Worm (Caenorhabditis elegans) whole organism, L2 larva: Measurements from ENCODE around the gene col-126.
A peak's percentile ranks its signal among the peaks of the same experiment; 100 is the strongest.
"Not testable (repeated sequence)": the region's sequence is repeated elsewhere in the genome, so short reads cannot be mapped to it uniquely, and the experiment has no call there.

Experiments used
- C34F6.9 ChIP-seq: fragments of 150-350 bp; optimal IDR thresholded peaks from 2 replicates; lab custom pipeline; 2014; ENCODE audit warnings: missing biosample characterization, missing genetic modification characterization
- R02D3.7 ChIP-seq: fragments of 150-350 bp; optimal IDR thresholded peaks from 2 replicates; lab custom pipeline; 2014; ENCODE audit warnings: missing biosample characterization, missing genetic modification characterization
- Y55F3AM.14 ChIP-seq: fragments of 200-800 bp; sonication (Bioruptor generic); optimal IDR thresholded peaks from 2 replicates; lab custom pipeline; 2018; ENCODE audit warnings: mild to moderate bottlenecking, missing genetic modification characterization, missing compliant biosample characterization
- alr-1 ChIP-seq: fragments of 150-350 bp; optimal IDR thresholded peaks from 2 replicates; lab custom pipeline; 2014; ENCODE audit warnings: missing biosample characterization, missing genetic modification characterization
- aly-2 ChIP-seq: fragments of 150-350 bp; optimal IDR thresholded peaks from 2 replicates; lab custom pipeline; 2014; ENCODE audit warnings: missing biosample characterization, missing genetic modification characterization
- ama-1 ChIP-seq: fragments of 150-350 bp; optimal IDR thresholded peaks from 2 replicates; lab custom pipeline; 2018; ENCODE audit warnings: inconsistent platforms
- blmp-1 ChIP-seq: sonication (generic microtip); optimal IDR thresholded peaks from 2 replicates; lab custom pipeline; 2017; ENCODE audit warnings: missing genetic modification characterization, mild to moderate bottlenecking, missing compliant biosample characterization, antibody characterized with exemption, moderate library complexity; ENCODE audit not compliant: insufficient read depth
- ceh-16 ChIP-seq: fragments of 150-350 bp; optimal IDR thresholded peaks from 2 replicates; lab custom pipeline; 2014; ENCODE audit warnings: missing biosample characterization, missing genetic modification characterization
- crh-2 ChIP-seq: sonication (generic microtip); optimal IDR thresholded peaks from 2 replicates; lab custom pipeline; 2017; ENCODE audit warnings: missing biosample characterization, missing genetic modification characterization
- dmd-4 ChIP-seq: sonication (generic microtip); optimal IDR thresholded peaks from 2 replicates; lab custom pipeline; 2017; ENCODE audit warnings: missing biosample characterization, missing genetic modification characterization
- egl-27 ChIP-seq: sonication (generic microtip); optimal IDR thresholded peaks from 3 replicates; lab custom pipeline; 2017; ENCODE audit warnings: missing biosample characterization, missing genetic modification reagents, missing genetic modification characterization
- elt-3 ChIP-seq: sonication (generic microtip); optimal IDR thresholded peaks from 2 replicates; lab custom pipeline; 2017; ENCODE audit warnings: missing biosample characterization, missing genetic modification characterization
- fos-1 ChIP-seq: fragments of 150-350 bp; optimal IDR thresholded peaks from 2 replicates; lab custom pipeline; 2014; ENCODE audit warnings: missing biosample characterization, missing genetic modification characterization
- gmeb-1 ChIP-seq: fragments of 150-350 bp; optimal IDR thresholded peaks from 2 replicates; lab custom pipeline; 2014; ENCODE audit warnings: missing biosample characterization, missing genetic modification characterization
- lin-11 ChIP-seq: fragments of 150-350 bp; sonication (generic microtip); optimal IDR thresholded peaks from 2 replicates; lab custom pipeline; 2014; ENCODE audit warnings: missing biosample characterization, missing genetic modification characterization, inconsistent platforms, mixed read lengths
- lin-13 ChIP-seq: fragments of 150-350 bp; optimal IDR thresholded peaks from 2 replicates; lab custom pipeline; 2014; ENCODE audit warnings: missing biosample characterization, missing genetic modification reagents, missing genetic modification characterization
- lin-39 ChIP-seq: fragments of 150-350 bp; optimal IDR thresholded peaks from 2 replicates; lab custom pipeline; 2014; ENCODE audit warnings: missing biosample characterization, missing genetic modification reagents, missing genetic modification characterization
- lsy-2 ChIP-seq, 2 experiments: fragments of 150-350 bp in 1 of 2; sonication (generic microtip) in 1 of 2; optimal IDR thresholded peaks; 2 replicates each; lab custom pipeline; 2014 to 2017; ENCODE audit warnings: missing biosample characterization in 2 of 2, missing genetic modification characterization in 2 of 2
- mab-5 ChIP-seq: fragments of 150-350 bp; optimal IDR thresholded peaks from 2 replicates; lab custom pipeline; 2014; ENCODE audit warnings: missing biosample characterization, missing genetic modification characterization
- mbf-1 ChIP-seq: sonication (generic microtip); optimal IDR thresholded peaks from 2 replicates; lab custom pipeline; 2017; ENCODE audit warnings: missing biosample characterization, missing genetic modification characterization
- mdl-1 ChIP-seq, 2 experiments: fragments of 150-350 bp in 1 of 2; sonication (generic microtip) in 1 of 2; optimal IDR thresholded peaks; 2 replicates each; lab custom pipeline; 2017; ENCODE audit warnings: missing biosample characterization in 2 of 2, missing genetic modification characterization in 2 of 2
- nhr-10 ChIP-seq: sonication (generic microtip); optimal IDR thresholded peaks from 2 replicates; lab custom pipeline; 2017; ENCODE audit warnings: missing biosample characterization, missing genetic modification characterization
- nhr-11 ChIP-seq: fragments of 150-350 bp; optimal IDR thresholded peaks from 2 replicates; lab custom pipeline; 2014; ENCODE audit warnings: missing biosample characterization, missing genetic modification characterization
- nhr-12 ChIP-seq: fragments of 150-350 bp; optimal IDR thresholded peaks from 2 replicates; lab custom pipeline; 2014; ENCODE audit warnings: missing biosample characterization, missing genetic modification characterization
- nhr-129 ChIP-seq: fragments of 150-350 bp; optimal IDR thresholded peaks from 2 replicates; lab custom pipeline; 2014; ENCODE audit warnings: missing biosample characterization, missing genetic modification characterization
- nhr-21 ChIP-seq: fragments of 150-350 bp; optimal IDR thresholded peaks from 2 replicates; lab custom pipeline; 2014; ENCODE audit warnings: missing biosample characterization, missing genetic modification characterization
- nhr-237 ChIP-seq: fragments of 150-350 bp; optimal IDR thresholded peaks from 2 replicates; lab custom pipeline; 2014; ENCODE audit warnings: missing biosample characterization, missing genetic modification characterization
- nhr-25 ChIP-seq: fragments of 150-350 bp; sonication (generic microtip); optimal IDR thresholded peaks from 3 replicates; lab custom pipeline; 2014; ENCODE audit warnings: missing biosample characterization, missing genetic modification characterization
- nhr-6 ChIP-seq: fragments of 150-350 bp; optimal IDR thresholded peaks from 2 replicates; lab custom pipeline; 2014; ENCODE audit warnings: missing biosample characterization, missing genetic modification characterization
- peb-1 ChIP-seq: fragments of 150-350 bp; optimal IDR thresholded peaks from 2 replicates; lab custom pipeline; 2014; ENCODE audit warnings: missing biosample characterization, missing genetic modification characterization
- sem-4 ChIP-seq: fragments of 150-350 bp; optimal IDR thresholded peaks from 2 replicates; lab custom pipeline; 2014; ENCODE audit warnings: missing biosample characterization, missing genetic modification reagents, missing genetic modification characterization
- skn-1 ChIP-seq: sonication (generic microtip); optimal IDR thresholded peaks from 2 replicates; lab custom pipeline; 2017; ENCODE audit warnings: missing biosample characterization, missing genetic modification characterization
- sma-3 ChIP-seq: sonication (generic microtip); optimal IDR thresholded peaks from 2 replicates; lab custom pipeline; 2016; ENCODE audit warnings: missing genetic modification reagents, missing genetic modification characterization, missing compliant biosample characterization
- snpc-4 ChIP-seq: fragments of 150-350 bp; optimal IDR thresholded peaks from 2 replicates; lab custom pipeline; 2014; ENCODE audit warnings: missing biosample characterization, missing genetic modification characterization
- unc-39 ChIP-seq: fragments of 150-350 bp; optimal IDR thresholded peaks from 2 replicates; lab custom pipeline; 2014; ENCODE audit warnings: missing biosample characterization, missing genetic modification characterization
- unc-55 ChIP-seq: fragments of 150-350 bp; sonication (generic microtip); optimal IDR thresholded peaks from 3 replicates; lab custom pipeline; 2014; ENCODE audit warnings: missing biosample characterization, missing genetic modification reagents, missing genetic modification characterization
- unc-62 ChIP-seq: fragments of 150-350 bp; optimal IDR thresholded peaks from 2 replicates; lab custom pipeline; 2014; ENCODE audit warnings: missing biosample characterization, missing genetic modification reagents, missing genetic modification characterization
- zag-1 ChIP-seq: fragments of 150-350 bp; optimal IDR thresholded peaks from 2 replicates; lab custom pipeline; 2014; ENCODE audit warnings: missing biosample characterization, missing genetic modification characterization
- ztf-1 ChIP-seq: fragments of 200-800 bp; sonication (Bioruptor generic); conservative IDR thresholded peaks from 2 replicates; pipeline ENCODE4 v1.3.6; 2022; ENCODE audit warnings: missing genetic modification characterization, missing compliant biosample characterization
- ztf-4 ChIP-seq: fragments of 150-350 bp; optimal IDR thresholded peaks from 2 replicates; lab custom pipeline; 2014; ENCODE audit warnings: missing biosample characterization, missing genetic modification characterization

col-126 gene

ce11 chrIV:11263101-11263500 is at the start of gene col-126:
col-126 (plus strand) TSS chrIV:11263401.
- TF ChIP-seq nhr-25; lin-13 (GFP tag; lab: Kevin White, UChicago); unc-39 (tag; lab: Kevin White, UChicago): not testable (repeated sequence)
- TF ChIP-seq, all 48 proteins: peak for 0; not testable (repeated sequence) for 48

- TF ChIP-seq sma-3 (GFP tag; lab: Kevin White, UChicago) (no peak), nhr-6 (tag; lab: Kevin White, UChicago) (no peak), snpc-4 (tag; lab: Kevin White, UChicago) (no peak), ztf-4 (tag; lab: Kevin White, UChicago) (no peak), zag-1 (tag; lab: Kevin White, UChicago) (no peak), skn-1 (no peak), nhr-21 (tag; lab: Kevin White, UChicago) (no peak), alr-1 (tag; lab: Kevin White, UChicago) (no peak), R02D3.7 (tag; lab: Kevin White, UChicago) (no peak), ztf-1 (GFP tag; lab: Robert Waterston, UW) (no peak), dmd-4 (tag; lab: Kevin White, UChicago) (no peak), unc-39 (tag; lab: Kevin White, UChicago) (no peak), nhr-10 (tag; lab: Kevin White, UChicago) (no peak)
Observed at ce11 chrIV:11218037-11218436, 45.2 kb upstream of the col-126 start, which contains the start of gene zip-6. zip-6 (minus strand) TSS chrIV:11218137.

ce11 chrIV:11223878-11224277 is 39.3 kb upstream of the col-126 start, which contains the start of gene C29F4.3:
C29F4.3 (minus strand) TSS chrIV:11223978.
- TF ChIP-seq R02D3.7 (tag; lab: Kevin White, UChicago) (no peak), nhr-6 (tag; lab: Kevin White, UChicago) (no peak), lin-11 (no peak), sem-4 (tag; lab: Kevin White, UChicago) (no peak), sma-3 (GFP tag; lab: Kevin White, UChicago) (no peak), nhr-237 (no peak), C34F6.9 (tag; lab: Kevin White, UChicago) (no peak), alr-1 (tag; lab: Kevin White, UChicago) (no peak), mdl-1 (tag; optimal IDR thresholded peaks at IDR 0.05; lab: Kevin White, UChicago) (no peak), egl-27 (tag; lab: Kevin White, UChicago) (no peak), elt-3 (tag; lab: Kevin White, UChicago) (no peak), lsy-2 (tag; optimal IDR thresholded peaks at IDR 0.05; lab: Kevin White, UChicago) (no peak), crh-2 (no peak), blmp-1 (tag; lab: Kevin White, UChicago) (no peak)

- no peak for TF ChIP-seq mab-5
- TF ChIP-seq fos-1 (tag; lab: Kevin White, UChicago) = no peak
- no peak for TF ChIP-seq nhr-21 (tag; lab: Kevin White, UChicago)
- TF ChIP-seq blmp-1 (tag; lab: Kevin White, UChicago) = peak; percentile 22
- TF ChIP-seq peb-1 = no peak
- no peak for TF ChIP-seq mbf-1 (tag; lab: Kevin White, UChicago)
- no peak for TF ChIP-seq Y55F3AM.14 (GFP tag; lab: Kevin White, UChicago)
- TF ChIP-seq C34F6.9 (tag; lab: Kevin White, UChicago) = no peak
Observed at ce11 chrIV:11225206-11225605, 38.0 kb upstream of the col-126 start, which contains the start of gene col-125. col-125 (plus strand) TSS chrIV:11225506.

ce11 chrIV:11226545-11226944 is 36.7 kb upstream of the col-126 start:
- TF ChIP-seq nhr-25 = peak; percentile 53
- no peak for TF ChIP-seq gmeb-1 (tag; lab: Kevin White, UChicago)
- TF ChIP-seq, all 48 proteins: peak for 1

ce11 chrIV:11229013-11229412 is 34.2 kb upstream of the col-126 start:
- TF ChIP-seq nhr-129 (tag; lab: Kevin White, UChicago) (no peak), nhr-12 (tag; lab: Kevin White, UChicago) (no peak), R02D3.7 (tag; lab: Kevin White, UChicago) (no peak), ceh-16 (no peak), unc-55 (no peak), lsy-2 (tag; optimal IDR thresholded peaks at IDR 0.05; lab: Kevin White, UChicago) (no peak), ama-1 (lab: Kevin White, UChicago) (no peak), fos-1 (tag; lab: Kevin White, UChicago) (no peak), unc-62 (GFP tag; lab: Kevin White, UChicago) (no peak), aly-2 (tag; lab: Kevin White, UChicago) (no peak), lin-39 (tag; lab: Kevin White, UChicago) (no peak), nhr-11 (tag; lab: Kevin White, UChicago) (no peak)
